Fruit fly (Drosophila melanogaster): ENCODE measurements around the gene RluA-2.
A peak's percentile ranks its signal among the peaks of the same experiment; 100 is the strongest.

RluA-2 gene

DNA sequence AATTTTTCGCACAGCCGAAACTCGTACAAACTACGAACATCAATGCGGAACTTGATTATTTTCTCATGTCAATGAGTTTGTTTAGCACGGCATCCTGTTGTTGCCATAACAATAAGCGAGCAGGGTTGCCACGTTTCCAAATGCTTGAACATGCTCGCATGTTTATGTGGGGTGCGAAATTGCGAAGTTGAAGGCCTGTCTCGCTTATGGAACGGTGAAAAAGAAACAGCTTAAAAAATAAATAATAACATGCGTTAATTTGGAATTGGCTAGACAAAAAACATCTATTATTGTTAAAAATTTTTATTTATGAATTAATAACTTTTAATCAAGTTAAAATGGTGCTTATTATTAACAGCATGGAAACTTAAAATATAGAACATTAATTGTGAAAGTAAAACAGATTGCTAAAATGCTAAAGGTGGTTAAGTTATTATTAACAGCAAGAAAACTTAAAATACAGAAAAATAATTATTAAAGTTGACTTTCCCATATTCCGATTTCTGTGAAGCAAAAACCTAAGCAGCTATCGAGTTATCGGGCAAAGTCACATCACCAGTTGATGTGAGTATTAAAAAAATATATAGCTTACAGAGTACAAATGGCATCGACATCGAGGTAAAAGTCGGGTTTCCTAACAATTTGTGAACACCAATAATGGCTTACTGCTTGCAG is 45.9 kb upstream of the RluA-2 start, which contains the start of the genes Bug22 and TfIIB (continued):
- TF ChIP-seq Dad (GFP tag; optimal IDR thresholded peaks at IDR 0.05) (peak; percentile 39), dimm (GFP tag; IDR thresholded peaks at IDR 0.05) (no peak), CG15011 (GFP tag; optimal IDR thresholded peaks at IDR 0.05) (no peak), CG11723 (GFP tag; optimal IDR thresholded peaks at IDR 0.05) (peak; percentile 94), CG12391 (tag; optimal IDR thresholded peaks at IDR 0.05) (peak; percentile 88), row (GFP tag; IDR thresholded peaks at IDR 0.05) (peak; percentile 91), CG12769 (tag; optimal IDR thresholded peaks at IDR 0.05) (no peak), zfh2 (GFP tag; optimal IDR thresholded peaks at IDR 0.05) (peak; percentile 75), CG8359 (GFP tag; optimal IDR thresholded peaks at IDR 0.05; ENCODE audit: borderline replicate concordance) (no peak), exex (tag; optimal IDR thresholded peaks at IDR 0.05) (peak; percentile 13), CG10959 (GFP tag; IDR thresholded peaks at IDR 0.05) (no peak), sima (GFP tag; optimal IDR thresholded peaks at IDR 0.05) (no peak), CG18619 (GFP tag; optimal IDR thresholded peaks at IDR 0.05) (peak; percentile 35), CG33557 (GFP tag; optimal IDR thresholded peaks at IDR 0.05) (peak; percentile 26), nom (GFP tag; optimal IDR thresholded peaks at IDR 0.05) (peak; percentile 62), CG12299 (tag; optimal IDR thresholded peaks at IDR 0.05) (peak; percentile 28), dpn (GFP tag; optimal IDR thresholded peaks at IDR 0.05) (peak; percentile 46 to 84), CG15479 (GFP tag; optimal IDR thresholded peaks at IDR 0.05) (no peak), CG3065 (GFP tag; optimal IDR thresholded peaks at IDR 0.05) (peak; percentile 12), CG11085 (GFP tag; IDR thresholded peaks at IDR 0.05) (0 out of 2 replicates have a peak, but pooled peaks have one; percentile 44), CG4360 (GFP tag; IDR thresholded peaks at IDR 0.05) (peak; percentile 40; the same call in 1 of the 2 replicates), CG8765 (GFP tag; IDR thresholded peaks at IDR 0.05) (no peak), Sox100B (GFP tag; optimal IDR thresholded peaks at IDR 0.05) (peak; percentile 39), luna (GFP tag; optimal IDR thresholded peaks at IDR 0.05) (no peak), dmrt11E (tag; optimal IDR thresholded peaks at IDR 0.05) (peak; percentile 59), eyg (GFP tag; optimal IDR thresholded peaks at IDR 0.05) (no peak), CG6272 (GFP tag; IDR thresholded peaks at IDR 0.05) (peak; percentile 41; the same call in 1 of the 2 replicates), CG18764 (GFP tag; optimal IDR thresholded peaks at IDR 0.05) (peak; percentile 62), Deaf1 (tag; optimal IDR thresholded peaks at IDR 0.05) (no peak), CG6175 (GFP tag; IDR thresholded peaks at IDR 0.05) (no peak), Nf-YA (GFP tag; IDR thresholded peaks at IDR 0.05) (no peak), CG13123 (GFP tag; optimal IDR thresholded peaks at IDR 0.05) (peak; percentile 65), croc (GFP tag; conservative IDR thresholded peaks at IDR 0.05) (no peak), ci (GFP tag; IDR thresholded peaks at IDR 0.05) (peak; percentile 88), CG11504 (tag; optimal IDR thresholded peaks at IDR 0.05) (no peak), CG8924 (tag; optimal IDR thresholded peaks at IDR 0.05) (peak; percentile 83), fd3F (GFP tag; optimal IDR thresholded peaks at IDR 0.05) (peak; percentile 61), CG17328 (GFP tag; IDR thresholded peaks at IDR 0.05) (peak; percentile 71; the same call in 1 of the 2 replicates), mirr (GFP tag; optimal IDR thresholded peaks at IDR 0.05) (peak; percentile 45), CG31365 (tag; optimal IDR thresholded peaks at IDR 0.05) (no peak), Camta (GFP tag; optimal IDR thresholded peaks at IDR 0.05) (peak; percentile 53), Six4 (GFP tag; optimal IDR thresholded peaks at IDR 0.05) (peak; percentile 55), Sox102F (GFP tag; optimal IDR thresholded peaks at IDR 0.05) (no peak), gce (GFP tag; IDR thresholded peaks at IDR 0.05) (no peak), cato (GFP tag; optimal IDR thresholded peaks at IDR 0.05; ENCODE audit: borderline replicate concordance) (peak; percentile 33), CG2116 (GFP tag; optimal IDR thresholded peaks at IDR 0.05) (peak; percentile 75), CTCF (GFP tag; optimal IDR thresholded peaks at IDR 0.05) (no peak), nerfin-2 (GFP tag; IDR thresholded peaks at IDR 0.05; ENCODE audit: partially characterized antibody) (no peak), tap (tag; optimal IDR thresholded peaks at IDR 0.05) (no peak), prd (optimal IDR thresholded peaks at IDR 0.05) (no peak), prd (GFP tag; IDR thresholded peaks at IDR 0.05) (peak; percentile 68; the same call in 2 of the 3 replicates)
